Worm (Caenorhabditis elegans) whole organism, young adult: ENCODE results near the gene M110.9.

Experiments used
- C17E4.6 ChIP-seq: fragments of 200-800 bp; sonication (Bioruptor generic); IDR thresholded peaks from 2 replicates; pipeline ENCODE4 v1.3.6; 2022; ENCODE audit warnings: missing genetic modification reagents, missing genetic modification characterization, missing compliant biosample characterization
- F33H1.4 ChIP-seq: fragments of 200-800 bp; sonication (Bioruptor generic); IDR thresholded peaks from 2 replicates; pipeline ENCODE4 v1.3.6; 2022; ENCODE audit warnings: missing genetic modification reagents, missing genetic modification characterization, missing compliant biosample characterization
- F49E8.2 ChIP-seq: sonication (generic microtip); optimal IDR thresholded peaks from 3 replicates; lab custom pipeline; 2017; ENCODE audit warnings: missing genetic modification characterization, mild to moderate bottlenecking, missing compliant biosample characterization, antibody characterized with exemption, moderate library complexity; ENCODE audit not compliant: insufficient read depth
- ceh-27 ChIP-seq: fragments of 200-800 bp; sonication (Bioruptor generic); optimal IDR thresholded peaks from 2 replicates; lab custom pipeline; 2018; ENCODE audit warnings: mild to moderate bottlenecking, missing genetic modification characterization, moderate library complexity, missing compliant biosample characterization
- ceh-79 ChIP-seq: sonication (generic microtip); optimal IDR thresholded peaks from 2 replicates; lab custom pipeline; 2017; ENCODE audit warnings: mild to moderate bottlenecking, missing genetic modification characterization, missing compliant biosample characterization
- lin-35 ChIP-seq, 3 experiments: fragments of 150-350 bp in 2 of 3; sonication (generic microtip) in 1 of 3; optimal IDR thresholded peaks; 2 replicates each; lab custom pipeline; 2014 to 2018; ENCODE audit warnings: missing biosample characterization in 3 of 3, missing genetic modification characterization in 3 of 3, missing genetic modification reagents in 3 of 3
- madf-8 ChIP-seq: fragments of 200-800 bp; sonication (Bioruptor generic); conservative IDR thresholded peaks from 2 replicates; pipeline ENCODE4 v1.3.6; 2022; ENCODE audit warnings: missing genetic modification reagents, missing genetic modification characterization, missing compliant biosample characterization
- mes-4 ChIP-seq: sonication (generic microtip); optimal IDR thresholded peaks from 2 replicates; lab custom pipeline; 2016; ENCODE audit warnings: missing genotype, missing genetic modification characterization, missing compliant biosample characterization
- nhr-90 ChIP-seq: sonication (generic microtip); optimal IDR thresholded peaks from 2 replicates; lab custom pipeline; 2016; ENCODE audit warnings: missing genotype, mild to moderate bottlenecking, missing genetic modification characterization, missing compliant biosample characterization
- snpc-4 ChIP-seq, 5 experiments: fragments of 150-350 bp in 1 of 5; sonication (generic microtip) in 4 of 5; optimal IDR thresholded peaks; 2 replicates each; lab custom pipeline; 2014 to 2018; ENCODE audit warnings: missing genetic modification characterization in 5 of 5, missing biosample characterization in 3 of 5, antibody characterized with exemption in 2 of 5, mild to moderate bottlenecking in 2 of 5, missing compliant biosample characterization in 2 of 5, missing genotype in 2 of 5, moderate library complexity in 2 of 5, missing genetic modification reagents in 1 of 5
- somi-1 ChIP-seq: fragments of 200-800 bp; sonication (Bioruptor generic); optimal IDR thresholded peaks from 2 replicates; lab custom pipeline; 2018; ENCODE audit warnings: mild to moderate bottlenecking, missing genetic modification characterization, missing compliant biosample characterization
- unc-62 ChIP-seq: fragments of 150-350 bp; optimal IDR thresholded peaks from 2 replicates; lab custom pipeline; 2014; ENCODE audit warnings: missing biosample characterization, missing genetic modification reagents, missing genetic modification characterization

DNA sequence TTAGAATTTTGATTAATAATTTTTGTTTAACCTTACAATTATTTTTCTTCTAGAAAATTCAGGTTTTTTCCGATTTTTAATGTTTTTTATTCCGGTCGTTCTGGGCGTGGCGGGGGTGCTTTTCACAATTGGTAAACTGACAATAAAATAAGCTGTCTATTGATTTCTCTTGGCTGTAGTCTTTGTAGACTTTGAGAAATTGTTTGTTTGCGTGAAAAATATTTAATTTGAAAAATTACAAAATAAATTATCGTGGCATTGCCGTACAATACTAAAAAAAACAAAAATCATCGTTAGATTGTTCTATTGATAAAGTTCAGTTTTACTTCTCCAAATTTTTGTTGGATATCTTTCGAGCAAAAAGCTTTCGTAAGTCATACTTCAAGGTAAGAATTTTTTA is 15.4 kb downstream of the M110.9 start, which contains the start of gene F35C11.3:
- TF ChIP-seq ceh-27 (GFP tag; lab: Kevin White, UChicago) (no peak), nhr-90 (tag; lab: Kevin White, UChicago) (no peak), ceh-79 (tag; lab: Kevin White, UChicago) (no peak), F49E8.2 (tag; lab: Kevin White, UChicago) (no peak), C17E4.6 (no peak), mes-4 (tag; lab: Kevin White, UChicago) (no peak), snpc-4 (GFP tag; optimal IDR thresholded peaks at IDR 0.05; lab: Kevin White, UChicago) (no peak), snpc-4 (tag; optimal IDR thresholded peaks at IDR 0.05; lab: Kevin White, UChicago) (no peak), unc-62 (GFP tag; lab: Kevin White, UChicago) (no peak), F33H1.4 (GFP tag; lab: Robert Waterston, UW) (no peak), somi-1 (no peak), lin-35 (GFP tag; optimal IDR thresholded peaks at IDR 0.05; lab: Kevin White, UChicago) (no peak), madf-8 (GFP tag; lab: Robert Waterston, UW) (no peak)
